Worm (Caenorhabditis elegans): ENCODE measurements around the gene kbp-3.

- TF ChIP-seq lin-1 (GFP tag; IDR thresholded peaks at IDR 0.05) (no peak), nhr-76 (tag; optimal IDR thresholded peaks at IDR 0.05) (no peak), dpl-1 (GFP tag; optimal IDR thresholded peaks at IDR 0.05) (no peak), pha-4 (GFP tag; IDR thresholded peaks at IDR 0.05) (no peak), pha-4 (tag; optimal IDR thresholded peaks at IDR 0.05) (no peak), ZK546.5 (tag; optimal IDR thresholded peaks at IDR 0.05) (no peak), nhr-11 (tag; optimal IDR thresholded peaks at IDR 0.05) (no peak), nhr-237 (tag; optimal IDR thresholded peaks at IDR 0.05) (no peak), daf-12 (tag; optimal IDR thresholded peaks at IDR 0.05) (no peak), egl-27 (tag; optimal IDR thresholded peaks at IDR 0.05) (no peak), zfp-3 (GFP tag; conservative IDR thresholded peaks at IDR 0.05) (no peak), lin-15B (tag; optimal IDR thresholded peaks at IDR 0.05) (no peak)
These were observed 9.1 kb downstream of the kbp-3 start for ce11 chrII:14380778-14381177.

Measured in whole organism, L4 larva.